Fruit fly (Drosophila melanogaster) whole organism: ENCODE results near the gene CG15357.

ENCODE experiments used
- CG8478 ChIP-seq: fragments of >200 bp; optimal IDR thresholded peaks from 2 replicates; lab custom pipeline; 2018; ENCODE audit warnings: inconsistent platforms
- Dll ChIP-seq: fragments of >200 bp; optimal IDR thresholded peaks from 2 replicates; lab custom pipeline; 2017
- EcR ChIP-seq, 2 experiments: fragments of >200 bp; optimal IDR thresholded peaks; 2 replicates each; lab custom pipeline; 2017; ENCODE audit warnings: missing biosample characterization in 2 of 2, missing genetic modification characterization in 2 of 2, missing genetic modification reagents in 2 of 2
- pan ChIP-seq: fragments of >200 bp; optimal IDR thresholded peaks from 2 replicates; lab custom pipeline; 2017
- psq ChIP-seq: fragments of >200 bp; optimal IDR thresholded peaks from 2 replicates; lab custom pipeline; 2017
- usp ChIP-seq: fragments of >200 bp; optimal IDR thresholded peaks from 2 replicates; lab custom pipeline; 2017; ENCODE audit warnings: missing biosample characterization, missing genetic modification characterization, mixed read lengths

dm6 chr2L:1906326-1906725, 39.2 kb downstream of the CG15357 start:
- TF ChIP-seq pan: no peak
- TF ChIP-seq CG8478 (lab: Kevin White, UChicago): no peak
- TF ChIP-seq usp: no peak
- no peak for TF ChIP-seq EcR (GFP tag; optimal IDR thresholded peaks at IDR 0.05; lab: Kevin White, UChicago)
- no peak for TF ChIP-seq psq (lab: Kevin White, UChicago)
- no peak for TF ChIP-seq Dll (lab: Kevin White, UChicago)
